Worm (Caenorhabditis elegans) whole organism, L4 larva: ENCODE data around the gene pkc-3.

Experiments used
- D1046.2 ChIP-seq: fragments of 200-800 bp; sonication (Bioruptor generic); IDR thresholded peaks from 2 replicates; pipeline ENCODE4 v1.3.6; 2022; ENCODE audit warnings: missing genetic modification characterization, missing compliant biosample characterization
- F44E2.7 ChIP-seq: fragments of 200-800 bp; sonication (Bioruptor generic); IDR thresholded peaks from 2 replicates; pipeline ENCODE4 v2.1.2; 2022; ENCODE audit warnings: missing genetic modification characterization, missing compliant biosample characterization
- R02D3.7 ChIP-seq: fragments of 150-350 bp; sonication (generic microtip); optimal IDR thresholded peaks from 3 replicates; lab custom pipeline; 2014; ENCODE audit warnings: missing biosample characterization, missing genetic modification characterization
- T20F7.1 ChIP-seq: fragments of 200-800 bp; sonication (Bioruptor generic); optimal IDR thresholded peaks from 2 replicates; lab custom pipeline; 2018; ENCODE audit warnings: mild to moderate bottlenecking, missing genetic modification characterization, missing compliant biosample characterization
- T26A8.4 ChIP-seq: fragments of 200-800 bp; sonication (Bioruptor generic); IDR thresholded peaks from 2 replicates; pipeline ENCODE4 v1.3.6; 2022; ENCODE audit warnings: missing genetic modification characterization, missing compliant biosample characterization
- Y5F2A.4 ChIP-seq: fragments of 200-800 bp; sonication (Bioruptor generic); optimal IDR thresholded peaks from 2 replicates; lab custom pipeline; 2018; ENCODE audit warnings: mild to moderate bottlenecking, missing genetic modification characterization, missing compliant biosample characterization
- Y75B8A.6 ChIP-seq: fragments of 200-800 bp; sonication (Bioruptor generic); IDR thresholded peaks from 2 replicates; pipeline ENCODE4 v1.3.6; 2022; ENCODE audit warnings: missing genetic modification reagents, missing genetic modification characterization, missing compliant biosample characterization
- ZK337.2 ChIP-seq: fragments of 200-800 bp; sonication (Bioruptor generic); IDR thresholded peaks from 2 replicates; pipeline ENCODE4 v1.3.6; 2022; ENCODE audit warnings: missing genetic modification reagents, missing genetic modification characterization, missing compliant biosample characterization
- aha-1 ChIP-seq: fragments of 150-350 bp; peaks from one replicate; lab custom pipeline; 2014; ENCODE audit warnings: missing biosample characterization, missing genetic modification characterization
- attf-4 ChIP-seq: sonication (generic microtip); optimal IDR thresholded peaks from 3 replicates; lab custom pipeline; 2017; ENCODE audit warnings: missing biosample characterization, missing genetic modification characterization
- ceh-28 ChIP-seq: fragments of 150-350 bp; optimal IDR thresholded peaks from 2 replicates; lab custom pipeline; 2014; ENCODE audit warnings: missing biosample characterization, missing genetic modification reagents, missing genetic modification characterization
- ces-1 ChIP-seq: fragments of 150-350 bp; sonication (generic microtip); optimal IDR thresholded peaks from 4 replicates; lab custom pipeline; 2014; ENCODE audit warnings: missing biosample characterization, missing genetic modification reagents, missing genetic modification characterization
- ctbp-1 ChIP-seq: fragments of 200-800 bp; sonication (Bioruptor generic); IDR thresholded peaks from 2 replicates; pipeline ENCODE4 v1.3.6; 2022; ENCODE audit warnings: missing genetic modification reagents, missing genetic modification characterization, missing compliant biosample characterization
- daf-19 ChIP-seq: fragments of 200-800 bp; sonication (Bioruptor generic); conservative IDR thresholded peaks from 2 replicates; pipeline ENCODE4 v1.3.6; 2022; ENCODE audit warnings: missing genetic modification characterization, missing compliant biosample characterization
- dmd-6 ChIP-seq: fragments of 200-800 bp; sonication (Bioruptor generic); IDR thresholded peaks from 2 replicates; pipeline ENCODE4 v1.3.6; 2022; ENCODE audit warnings: missing genetic modification reagents, missing genetic modification characterization, missing compliant biosample characterization
- dmd-9 ChIP-seq: fragments of 200-800 bp; sonication (Bioruptor generic); IDR thresholded peaks from 2 replicates; pipeline ENCODE4 v1.3.6; 2022; ENCODE audit warnings: missing genetic modification reagents, missing genetic modification characterization, missing compliant biosample characterization
- dpl-1 ChIP-seq: fragments of 150-350 bp; optimal IDR thresholded peaks from 2 replicates; lab custom pipeline; 2014; ENCODE audit warnings: missing biosample characterization, missing genetic modification reagents, missing genetic modification characterization
- duxl-1 ChIP-seq: sonication (generic microtip); optimal IDR thresholded peaks from 2 replicates; lab custom pipeline; 2016; ENCODE audit warnings: mild to moderate bottlenecking, missing genetic modification characterization, moderate library complexity, missing compliant biosample characterization; ENCODE audit not compliant: poor library complexity
- dve-1 ChIP-seq: sonication (generic microtip); optimal IDR thresholded peaks from 2 replicates; lab custom pipeline; 2017; ENCODE audit warnings: antibody characterized with exemption, mild to moderate bottlenecking, missing genetic modification characterization, missing compliant biosample characterization; ENCODE audit not compliant: insufficient read depth
- egl-27 ChIP-seq: sonication (generic microtip); optimal IDR thresholded peaks from 3 replicates; lab custom pipeline; 2017; ENCODE audit warnings: missing biosample characterization, missing genetic modification reagents, missing genetic modification characterization
- fos-1 ChIP-seq: fragments of 150-350 bp; optimal IDR thresholded peaks from 2 replicates; lab custom pipeline; 2014; ENCODE audit warnings: missing biosample characterization, missing genetic modification characterization
- hif-1 ChIP-seq, 2 experiments: sonication (generic microtip); optimal IDR thresholded peaks; 2 replicates each; lab custom pipeline; 2016 to 2017; ENCODE audit warnings: missing compliant biosample characterization in 2 of 2, missing genetic modification characterization in 2 of 2, missing genetic modification reagents in 2 of 2, missing genotype in 2 of 2, mild to moderate bottlenecking in 1 of 2
- hlh-30 ChIP-seq: sonication (generic microtip); optimal IDR thresholded peaks from 2 replicates; lab custom pipeline; 2017; ENCODE audit warnings: antibody characterized with exemption, mild to moderate bottlenecking, missing genetic modification characterization, missing compliant biosample characterization; ENCODE audit not compliant: insufficient read depth
- hmg-1.1 ChIP-seq: fragments of 200-800 bp; sonication (Bioruptor generic); IDR thresholded peaks from 2 replicates; pipeline ENCODE4 v1.3.6; 2022; ENCODE audit warnings: missing genetic modification reagents, missing genetic modification characterization, missing compliant biosample characterization
- jun-1 ChIP-seq: fragments of 150-350 bp; optimal IDR thresholded peaks from 2 replicates; lab custom pipeline; 2014; ENCODE audit warnings: missing biosample characterization, missing genetic modification reagents, missing genetic modification characterization
- lin-1 ChIP-seq: fragments of 200-800 bp; sonication (Bioruptor generic); IDR thresholded peaks from 2 replicates; pipeline ENCODE4 v1.3.6; 2022; ENCODE audit warnings: missing genetic modification reagents, missing genetic modification characterization, missing compliant biosample characterization
- lin-29 ChIP-seq: fragments of 200-800 bp; sonication (Bioruptor generic); IDR thresholded peaks from 2 replicates; pipeline ENCODE4 v1.3.6; 2022; ENCODE audit warnings: missing genetic modification reagents, missing genetic modification characterization, missing compliant biosample characterization
- lir-3 ChIP-seq: sonication (generic microtip); optimal IDR thresholded peaks from 2 replicates; lab custom pipeline; 2016; ENCODE audit warnings: mild to moderate bottlenecking, missing genetic modification characterization, missing compliant biosample characterization
- madf-5 ChIP-seq, 2 experiments: fragments of 200-800 bp; sonication (Bioruptor generic); IDR thresholded peaks; 2 replicates each; pipeline ENCODE4 v1.3.6; 2022; ENCODE audit warnings: missing compliant biosample characterization in 2 of 2, missing genetic modification characterization in 2 of 2
- mdl-1 ChIP-seq, 2 experiments: fragments of 150-350 bp in 1 of 2; sonication (generic microtip) in 1 of 2; optimal IDR thresholded peaks; 2 replicates each; lab custom pipeline; 2014 to 2017; ENCODE audit warnings: missing biosample characterization in 2 of 2, missing genetic modification characterization in 2 of 2
- mep-1 ChIP-seq: fragments of 150-350 bp; sonication (generic microtip); optimal IDR thresholded peaks from 3 replicates; lab custom pipeline; 2014; ENCODE audit warnings: missing biosample characterization, missing genetic modification characterization
- nhr-10 ChIP-seq: fragments of 150-350 bp; optimal IDR thresholded peaks from 2 replicates; lab custom pipeline; 2014; ENCODE audit warnings: missing biosample characterization, missing genetic modification characterization
- nhr-11 ChIP-seq: fragments of 150-350 bp; optimal IDR thresholded peaks from 2 replicates; lab custom pipeline; 2014; ENCODE audit warnings: missing biosample characterization, missing genetic modification characterization
- nhr-25 ChIP-seq: sonication (generic microtip); optimal IDR thresholded peaks from 2 replicates; lab custom pipeline; 2017; ENCODE audit warnings: missing genetic modification characterization, mild to moderate bottlenecking, missing compliant biosample characterization, antibody characterized with exemption, moderate library complexity, borderline replicate concordance; ENCODE audit not compliant: insufficient read depth
- nhr-28 ChIP-seq: fragments of 150-350 bp; optimal IDR thresholded peaks from 2 replicates; lab custom pipeline; 2014; ENCODE audit warnings: missing biosample characterization, missing genetic modification characterization
- nhr-41 ChIP-seq: fragments of 200-800 bp; sonication (Bioruptor generic); IDR thresholded peaks from 2 replicates; pipeline ENCODE4 v1.3.6; 2022; ENCODE audit warnings: missing genetic modification reagents, missing genetic modification characterization, missing compliant biosample characterization
- nhr-48 ChIP-seq: sonication (generic microtip); optimal IDR thresholded peaks from 2 replicates; lab custom pipeline; 2016; ENCODE audit warnings: mild to moderate bottlenecking, missing genetic modification characterization, missing compliant biosample characterization
- nhr-6 ChIP-seq: fragments of 150-350 bp; optimal IDR thresholded peaks from 2 replicates; lab custom pipeline; 2014; ENCODE audit warnings: missing biosample characterization, missing genetic modification characterization
- pqm-1 ChIP-seq: sonication (generic microtip); optimal IDR thresholded peaks from 2 replicates; lab custom pipeline; 2017; ENCODE audit warnings: missing biosample characterization, missing genetic modification characterization
- saeg-2 ChIP-seq: fragments of 200-800 bp; sonication (Bioruptor generic); IDR thresholded peaks from 2 replicates; pipeline ENCODE4 v1.3.6; 2022; ENCODE audit warnings: missing genetic modification reagents, missing genetic modification characterization, missing compliant biosample characterization
- set-16 ChIP-seq: fragments of 200-800 bp; sonication (Bioruptor generic); IDR thresholded peaks from 2 replicates; pipeline ENCODE4 v1.3.6; 2022; ENCODE audit warnings: missing genetic modification reagents, missing genetic modification characterization, missing compliant biosample characterization
- snpc-1.2 ChIP-seq: fragments of 200-800 bp; sonication (Bioruptor generic); IDR thresholded peaks from 2 replicates; pipeline ENCODE4 v1.3.6; 2022; ENCODE audit warnings: missing genetic modification reagents, missing genetic modification characterization, missing compliant biosample characterization
- snpc-4 ChIP-seq: fragments of 150-350 bp; optimal IDR thresholded peaks from 2 replicates; lab custom pipeline; 2014; ENCODE audit warnings: missing biosample characterization, missing genetic modification characterization
- tag-97 ChIP-seq: fragments of 200-800 bp; sonication (Bioruptor generic); IDR thresholded peaks from 2 replicates; pipeline ENCODE4 v1.3.6; 2022; ENCODE audit warnings: missing genetic modification characterization, missing compliant biosample characterization
- unc-130 ChIP-seq: sonication (generic microtip); optimal IDR thresholded peaks from 2 replicates; lab custom pipeline; 2016; ENCODE audit warnings: missing genetic modification reagents, missing genetic modification characterization, missing compliant biosample characterization
- unc-62 ChIP-seq, 3 experiments: fragments of 150-350 bp in 1 of 3; sonication (generic microtip); optimal IDR thresholded peaks in 2 of 3; peaks in 1 of 3; 1 replicate in 1 of 3; 2 replicates in 2 of 3; lab custom pipeline; 2014 to 2017; ENCODE audit warnings: missing biosample characterization in 3 of 3, missing genetic modification characterization in 3 of 3, missing genetic modification reagents in 3 of 3, missing genotype in 1 of 3
- vab-7 ChIP-seq: fragments of 200-800 bp; sonication (Bioruptor generic); IDR thresholded peaks from 2 replicates; pipeline ENCODE4 v1.3.6; 2022; ENCODE audit warnings: missing genetic modification reagents, missing genetic modification characterization, missing compliant biosample characterization
- zag-1 ChIP-seq: fragments of 150-350 bp; optimal IDR thresholded peaks from 2 replicates; lab custom pipeline; 2014; ENCODE audit warnings: missing biosample characterization, missing genetic modification characterization
- zfp-2 ChIP-seq: sonication (generic microtip); optimal IDR thresholded peaks from 2 replicates; lab custom pipeline; 2016; ENCODE audit warnings: mild to moderate bottlenecking, missing genetic modification characterization, missing compliant biosample characterization
- ztf-7 ChIP-seq: fragments of 150-350 bp; optimal IDR thresholded peaks from 2 replicates; lab custom pipeline; 2014; ENCODE audit warnings: missing biosample characterization, missing genetic modification characterization

The pkc-3 gene

ce11 chrII:5358137-5358745, 21.6 kb upstream of the pkc-3 start, which contains the start of the genes F09E5.11 and bmy-1 (continued):
- TF ChIP-seq dve-1 (peak; percentile 84), unc-130 (peak; percentile 98), snpc-4 (no peak), nhr-11 (tag; lab: Kevin White, UChicago) (peak; percentile 47), mdl-1 (tag; optimal IDR thresholded peaks at IDR 0.05; lab: Kevin White, UChicago) (peak in 1 of 2 experiments; percentile 36), dmd-6 (GFP tag; lab: Robert Waterston, UW) (peak; percentile 77), zfp-2 (tag; lab: Kevin White, UChicago) (no peak), nhr-48 (peak; percentile 7), nhr-41 (GFP tag; lab: Robert Waterston, UW) (no peak), R02D3.7 (tag; lab: Kevin White, UChicago) (peak; percentile 93), ztf-7 (no peak), daf-19 (GFP tag; lab: Robert Waterston, UW) (no peak), set-16 (GFP tag; lab: Robert Waterston, UW) (peak; percentile 54), tag-97 (no peak), ctbp-1 (GFP tag; lab: Robert Waterston, UW) (0 out of 2 replicates have a peak, but pooled peaks have one; percentile 54), unc-62 (GFP tag; optimal IDR thresholded peaks at IDR 0.05 in 1 of 2; lab: Kevin White, UChicago) (peak in 1 of 2 experiments; percentile 89), unc-62 (tag; optimal IDR thresholded peaks at IDR 0.05; lab: Kevin White, UChicago) (no peak), fos-1 (tag; lab: Kevin White, UChicago) (no peak), F44E2.7 (GFP tag; lab: Robert Waterston, UW) (no peak), Y75B8A.6 (GFP tag; lab: Robert Waterston, UW) (no peak), lin-1 (no peak), lin-29 (no peak), duxl-1 (tag; lab: Kevin White, UChicago) (peak; percentile 72), mep-1 (peak; percentile 81), ces-1 (GFP tag; lab: Kevin White, UChicago) (no peak), nhr-6 (tag; lab: Kevin White, UChicago) (peak; percentile 70), aha-1 (tag; lab: Kevin White, UChicago) (peak; percentile 98), dmd-9 (peak; percentile 83), T20F7.1 (peak; percentile 44), Y5F2A.4 (GFP tag; lab: Kevin White, UChicago) (no peak), ZK337.2 (GFP tag; lab: Robert Waterston, UW) (peak; percentile 93), lir-3 (no peak), zag-1 (tag; lab: Kevin White, UChicago) (no peak), jun-1 (no peak), nhr-28 (tag; lab: Kevin White, UChicago) (peak; percentile 53), hif-1 (tag; optimal IDR thresholded peaks at IDR 0.05; lab: Kevin White, UChicago) (peak in 1 of 2 experiments; percentile 94), hmg-1.1 (GFP tag; lab: Robert Waterston, UW) (peak; percentile 72), D1046.2 (GFP tag; lab: Robert Waterston, UW) (no peak), nhr-25 (tag; lab: Kevin White, UChicago) (peak; percentile 2), dpl-1 (GFP tag; lab: Kevin White, UChicago) (peak; percentile 79), nhr-10 (tag; lab: Kevin White, UChicago) (no peak), ceh-28 (tag; lab: Kevin White, UChicago) (no peak), T26A8.4 (peak; percentile 80), pqm-1 (tag; lab: Kevin White, UChicago) (no peak), madf-5 (GFP tag; IDR thresholded peaks at IDR 0.05; lab: Robert Waterston, UW) (no peak), egl-27 (no peak), hlh-30 (tag; lab: Kevin White, UChicago) (peak; percentile 58), attf-4 (no peak), saeg-2 (GFP tag; lab: Robert Waterston, UW) (peak; percentile 60; the same call in 1 of the 2 replicates), vab-7 (GFP tag; lab: Robert Waterston, UW) (peak; percentile 82), snpc-1.2 (0 out of 2 replicates have a peak, but pooled peaks have one; percentile 59)
